Worm (Caenorhabditis elegans): ENCODE data around the gene sri-24.
"Not testable (repeated sequence)": the region's sequence is repeated elsewhere in the genome, so short reads cannot be mapped to it uniquely, and the experiment has no call there.

Gene sri-24

DNA sequence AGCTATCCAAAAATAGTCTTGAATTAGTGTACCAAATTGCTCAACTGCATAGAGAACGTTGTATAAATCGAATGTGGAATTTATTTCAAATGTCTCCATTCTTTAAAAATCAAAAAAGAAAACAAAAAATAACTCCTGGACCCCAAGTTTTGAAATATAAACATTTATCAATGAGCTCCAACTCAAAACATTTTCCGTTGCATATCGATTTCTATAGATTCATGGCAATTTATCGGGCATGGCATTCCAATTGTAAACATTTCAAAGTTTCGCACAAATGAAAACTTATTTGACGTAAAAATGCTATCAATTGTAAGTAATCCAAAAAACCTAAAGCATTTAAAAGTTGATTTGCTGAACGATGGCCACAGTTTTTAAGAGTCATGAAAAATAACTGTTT, 26.6 kb downstream of the sri-24 start, which contains the start of gene srw-12:
Gene srw-12 (minus strand): TSS at position 101 of the 400 bp plus-strand sequence.
- TF ChIP-seq W03F9.2 (tag; optimal IDR thresholded peaks at IDR 0.05) (no peak), dao-5 (tag; optimal IDR thresholded peaks at IDR 0.05) (no peak), him-1 (tag; optimal IDR thresholded peaks at IDR 0.05) (no peak)

ce11 chrV:15240215-15240614, 28.2 kb downstream of the sri-24 start, which contains the start of gene srw-11:
Gene srw-11 (minus strand): TSS chrV:15240315.
- TF ChIP-seq dao-5 (tag; optimal IDR thresholded peaks at IDR 0.05) = no peak
- TF ChIP-seq him-1 (tag; optimal IDR thresholded peaks at IDR 0.05) = no peak
- no peak for TF ChIP-seq W03F9.2 (tag; optimal IDR thresholded peaks at IDR 0.05)

ce11 chrV:15241259-15241658, 29.3 kb downstream of the sri-24 start, which contains the start of gene chil-12:
Gene chil-12 (plus strand): TSS chrV:15241559.
- TF ChIP-seq dao-5 (tag; optimal IDR thresholded peaks at IDR 0.05) (no peak), W03F9.2 (tag; optimal IDR thresholded peaks at IDR 0.05) (no peak), him-1 (tag; optimal IDR thresholded peaks at IDR 0.05) (no peak)

- no peak for TF ChIP-seq W03F9.2 (tag; optimal IDR thresholded peaks at IDR 0.05)
- TF ChIP-seq dao-5 (tag; optimal IDR thresholded peaks at IDR 0.05) = no peak
- TF ChIP-seq him-1 (tag; optimal IDR thresholded peaks at IDR 0.05) = no peak
Observed at ce11 chrV:15244456-15244855, 32.5 kb downstream of the sri-24 start, which contains the start of gene kin-30. Gene kin-30 (plus strand): TSS chrV:15244756.

DNA sequence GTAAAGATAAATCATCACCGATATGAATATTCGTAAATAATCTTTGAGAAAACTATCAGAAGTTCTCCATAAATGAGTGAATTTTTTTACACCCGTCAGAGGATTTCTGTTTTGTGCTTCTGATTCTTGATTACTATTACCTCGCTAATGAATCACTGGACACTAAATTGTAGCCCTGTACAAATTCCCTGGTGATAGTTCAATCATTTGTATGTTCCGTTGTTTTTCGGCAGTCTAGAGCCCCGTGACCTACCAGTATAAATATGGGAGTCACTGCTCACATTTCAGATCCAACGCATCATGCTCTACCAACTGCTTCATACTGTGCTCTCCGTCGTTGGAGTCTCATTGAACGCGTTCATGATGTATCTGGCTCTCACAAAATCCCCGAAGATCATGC, 38.3 kb downstream of the sri-24 start, which contains the start of gene srd-28:
Gene srd-28 (plus strand): TSS at position 301 of the 400 bp plus-strand sequence.
- TF ChIP-seq W03F9.2, him-1, dao-5 (tag; optimal IDR thresholded peaks at IDR 0.05): not testable (repeated sequence)

- TF ChIP-seq dao-5 (tag; optimal IDR thresholded peaks at IDR 0.05) = no peak
- no peak for TF ChIP-seq him-1 (tag; optimal IDR thresholded peaks at IDR 0.05)
- TF ChIP-seq W03F9.2 (tag; optimal IDR thresholded peaks at IDR 0.05) = no peak
Observed at ce11 chrV:15252082-15252481, 40.1 kb downstream of the sri-24 start, which contains the start of gene srbc-76. Gene srbc-76 (plus strand): TSS chrV:15252382.

DNA sequence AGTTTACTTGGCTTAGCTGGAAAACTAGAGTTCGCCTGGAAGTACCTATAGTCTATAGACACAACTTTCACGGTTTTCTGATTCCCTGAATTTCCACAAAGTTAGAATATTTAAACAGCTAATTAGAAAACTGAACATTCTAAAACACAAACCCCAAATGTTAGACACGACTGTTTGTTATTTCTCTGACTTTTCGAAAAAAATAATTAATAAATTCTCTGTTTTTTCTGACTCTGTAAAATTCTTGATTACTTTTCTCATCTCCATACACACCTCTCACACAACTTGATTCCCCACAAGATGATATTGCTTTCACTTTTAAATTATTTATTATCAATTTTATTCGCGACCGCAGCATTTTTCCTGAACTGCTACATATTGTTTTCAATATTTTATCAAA, 41.6 kb downstream of the sri-24 start, which contains the start of gene srbc-75:
Gene srbc-75 (plus strand): TSS at position 301 of the 400 bp plus-strand sequence.
- TF ChIP-seq him-1 (tag; optimal IDR thresholded peaks at IDR 0.05) = no peak
- TF ChIP-seq W03F9.2 (tag; optimal IDR thresholded peaks at IDR 0.05) = no peak
- TF ChIP-seq dao-5 (tag; optimal IDR thresholded peaks at IDR 0.05) = no peak

- not testable (repeated sequence) for TF ChIP-seq him-1, dao-5, W03F9.2 (tag; optimal IDR thresholded peaks at IDR 0.05)
Observed at ce11 chrV:15256669-15257068, 44.7 kb downstream of the sri-24 start, which contains the start of gene srsx-39. Gene srsx-39 (minus strand): TSS chrV:15256769.

ce11 chrV:15259049-15259448, 47.1 kb downstream of the sri-24 start, which contains the start of gene srsx-37:
Gene srsx-37 (minus strand): TSS chrV:15259149.
- no peak for TF ChIP-seq W03F9.2 (tag; optimal IDR thresholded peaks at IDR 0.05)
- no peak for TF ChIP-seq him-1 (tag; optimal IDR thresholded peaks at IDR 0.05)
- no peak for TF ChIP-seq dao-5 (tag; optimal IDR thresholded peaks at IDR 0.05)

ce11 chrV:15259904-15260303, 47.9 kb downstream of the sri-24 start, which contains the start of gene M01B2.8:
Gene M01B2.8 (plus strand): TSS chrV:15260204.
- TF ChIP-seq him-1 (tag; optimal IDR thresholded peaks at IDR 0.05) (no peak), dao-5 (tag; optimal IDR thresholded peaks at IDR 0.05) (no peak), W03F9.2 (tag; optimal IDR thresholded peaks at IDR 0.05) (no peak)

- not testable (repeated sequence) for TF ChIP-seq him-1, dao-5, W03F9.2 (tag; optimal IDR thresholded peaks at IDR 0.05)
Observed at ce11 chrV:15262336-15262735, 50.4 kb downstream of the sri-24 start, which contains the start of gene M01B2.10. Gene M01B2.10 (minus strand): TSS chrV:15262436.
